Fruit fly (Drosophila melanogaster): Measurements from ENCODE around the gene VhaPPA1-1.
A peak's percentile ranks its signal among the peaks of the same experiment; 100 is the strongest.

Gene VhaPPA1-1

DNA sequence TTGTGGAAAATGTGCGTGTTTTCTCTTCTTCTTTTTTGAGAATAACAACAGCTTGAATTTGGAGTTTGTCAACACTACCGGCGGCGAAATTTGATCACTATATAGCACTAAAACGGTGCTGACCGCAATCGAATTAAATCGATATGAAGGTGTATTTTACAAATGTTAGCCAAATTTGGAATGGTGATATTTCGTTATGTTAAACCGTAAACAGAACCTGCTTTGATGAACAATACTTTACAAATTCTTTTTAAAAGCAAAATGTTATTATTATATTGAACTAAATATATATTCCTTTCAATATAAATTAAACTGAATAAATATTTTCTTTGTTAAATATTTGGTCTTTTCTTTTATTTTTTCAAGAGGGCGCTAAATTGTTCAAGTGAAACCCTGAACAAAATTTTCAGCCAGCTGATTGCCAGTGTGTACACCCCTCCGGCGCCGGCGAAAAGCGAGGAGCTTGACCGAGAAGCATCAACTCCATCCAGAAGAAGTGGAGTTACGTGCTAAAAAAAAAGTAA is 17.8 kb downstream of the VhaPPA1-1 start, which contains the start of the genes Rrp6, CG33331 and CG33332 (continued):
- no peak for TF ChIP-seq Hmx (GFP tag; optimal IDR thresholded peaks at IDR 0.05)
- peak; percentile 55 for TF ChIP-seq CG18764 (GFP tag; optimal IDR thresholded peaks at IDR 0.05)
- TF ChIP-seq kay (GFP tag; optimal IDR thresholded peaks at IDR 0.05), result no peak
- no peak for TF ChIP-seq ham (GFP tag; IDR thresholded peaks at IDR 0.05)
- TF ChIP-seq her (GFP tag; optimal IDR thresholded peaks at IDR 0.05), result peak; percentile 33
- TF ChIP-seq CG6254 (GFP tag; optimal IDR thresholded peaks at IDR 0.05), result no peak
- no peak for TF ChIP-seq CG8478 (optimal IDR thresholded peaks at IDR 0.05)
- TF ChIP-seq Lhr (GFP tag; optimal IDR thresholded peaks at IDR 0.05), result peak; percentile 12
- no peak for TF ChIP-seq CG8359 (GFP tag; optimal IDR thresholded peaks at IDR 0.05; ENCODE audit: borderline replicate concordance)
- TF ChIP-seq YL-1 (GFP tag; optimal IDR thresholded peaks at IDR 0.05), result peak; percentile 79
- TF ChIP-seq CG34224 (GFP tag; IDR thresholded peaks at IDR 0.05; ENCODE audit: partially characterized antibody), result peak; percentile 80
- peak; percentile 97 for TF ChIP-seq Ets65A (GFP tag)
- no peak for TF ChIP-seq h (optimal IDR thresholded peaks at IDR 0.05)
- TF ChIP-seq zen (tag; optimal IDR thresholded peaks at IDR 0.05), result peak; percentile 35
- peak; percentile 76 for TF ChIP-seq zfh2 (GFP tag; optimal IDR thresholded peaks at IDR 0.05)
- peak; percentile 33 for TF ChIP-seq cg (GFP tag; optimal IDR thresholded peaks at IDR 0.05)
- peak; percentile 100 for TF ChIP-seq stwl (tag; optimal IDR thresholded peaks at IDR 0.05)
- no peak for TF ChIP-seq Kr (GFP tag; optimal IDR thresholded peaks at IDR 0.05)
- peak; percentile 80 for TF ChIP-seq phol (tag; optimal IDR thresholded peaks at IDR 0.05)
- 0 out of 2 replicates have a peak, but pooled peaks have one; percentile 39 for TF ChIP-seq sna (GFP tag; IDR thresholded peaks at IDR 0.05; ENCODE audit: partially characterized antibody)
- no peak for TF ChIP-seq grn (GFP tag; optimal IDR thresholded peaks at IDR 0.05)
- TF ChIP-seq sd (tag; optimal IDR thresholded peaks at IDR 0.05), result no peak
- TF ChIP-seq onecut (GFP tag; IDR thresholded peaks at IDR 0.05), result peak; percentile 87
- peak; percentile 86 for TF ChIP-seq CG2120 (GFP tag; optimal IDR thresholded peaks at IDR 0.05)
- TF ChIP-seq mam (GFP tag; optimal IDR thresholded peaks at IDR 0.05), result peak; percentile 69
- TF ChIP-seq Dad (GFP tag; optimal IDR thresholded peaks at IDR 0.05), result peak; percentile 55
- no peak for TF ChIP-seq Jarid2 (GFP tag; optimal IDR thresholded peaks at IDR 0.05)
- peak; percentile 15 for TF ChIP-seq ERR (GFP tag; optimal IDR thresholded peaks at IDR 0.05)
- peak; percentile 64 for TF ChIP-seq sens (GFP tag)
- TF ChIP-seq CG3726 (GFP tag; IDR thresholded peaks at IDR 0.05), result no peak
- TF ChIP-seq NC2α (GFP tag; optimal IDR thresholded peaks at IDR 0.05), result no peak
- no peak for TF ChIP-seq seq (GFP tag; IDR thresholded peaks at IDR 0.05)
- TF ChIP-seq CG14860 (GFP tag; IDR thresholded peaks at IDR 0.05; ENCODE audit: partially characterized antibody), result no peak
- peak; percentile 74 for TF ChIP-seq HLH54F (GFP tag; optimal IDR thresholded peaks at IDR 0.05)
- no peak for TF ChIP-seq CG31365 (tag; optimal IDR thresholded peaks at IDR 0.05)
- no peak for TF ChIP-seq CG12769 (tag; optimal IDR thresholded peaks at IDR 0.05)
- no peak for TF ChIP-seq dmrt99B (tag; optimal IDR thresholded peaks at IDR 0.05)
- peak; percentile 64 for TF ChIP-seq tx (GFP tag; optimal IDR thresholded peaks at IDR 0.05)
- TF ChIP-seq CG6791 (GFP tag; IDR thresholded peaks at IDR 0.05; ENCODE audit: partially characterized antibody), result peak; percentile 71
- TF ChIP-seq pum (GFP tag; optimal IDR thresholded peaks at IDR 0.05), result peak; percentile 46
- peak; percentile 67 for TF ChIP-seq Aef1 (GFP tag; IDR thresholded peaks at IDR 0.05)
- no peak for TF ChIP-seq nau (GFP tag; optimal IDR thresholded peaks at IDR 0.05)
- peak; percentile 45 to 92 for TF ChIP-seq crp (GFP tag; optimal IDR thresholded peaks at IDR 0.05)
- TF ChIP-seq inv (GFP tag; IDR thresholded peaks at IDR 0.05; ENCODE audit: partially characterized antibody), result no peak
- peak; percentile 64 for TF ChIP-seq CG4328 (GFP tag; optimal IDR thresholded peaks at IDR 0.05)
- peak; percentile 18 for TF ChIP-seq fd96Cb (tag; optimal IDR thresholded peaks at IDR 0.05)
- peak; percentile 40; the same call in 2 of the 4 replicates for TF ChIP-seq Gug (GFP tag; IDR thresholded peaks at IDR 0.05)
- TF ChIP-seq Mad (GFP tag; optimal IDR thresholded peaks at IDR 0.05), result peak; percentile 45
- peak; percentile 53 for TF ChIP-seq Dp (GFP tag; optimal IDR thresholded peaks at IDR 0.05)
- TF ChIP-seq Deaf1 (tag; optimal IDR thresholded peaks at IDR 0.05), result no peak
- peak; percentile 76 for TF ChIP-seq Fer2 (tag; optimal IDR thresholded peaks at IDR 0.05)

Data from whole organism, embryonic.